Fruit fly (Drosophila melanogaster) whole organism, embryonic: ENCODE measurements around the gene CG14043.
A peak's percentile ranks its signal among the peaks of the same experiment; 100 is the strongest.

ENCODE experiments used
- Blimp-1 ChIP-seq: fragments of 200-800 bp; sonication (Bioruptor generic); optimal IDR thresholded peaks from 3 replicates; lab custom pipeline; 2018; ENCODE audit warnings: missing biosample characterization, missing genetic modification characterization, mild to moderate bottlenecking, moderate library complexity, missing genetic modification reagents
- CG10209 ChIP-seq: fragments of 200-800 bp; sonication (Bioruptor generic); optimal IDR thresholded peaks from 3 replicates; lab custom pipeline; 2017; ENCODE audit warnings: missing biosample characterization, mild to moderate bottlenecking, missing genetic modification characterization, missing genetic modification reagents
- CG11398 ChIP-seq: fragments of 200-800 bp; sonication (Bioruptor generic); optimal IDR thresholded peaks from 2 replicates; lab custom pipeline; 2016; ENCODE audit warnings: missing biosample characterization, missing genetic modification characterization
- CG15514 ChIP-seq: fragments of 200-800 bp; sonication (Bioruptor generic); optimal IDR thresholded peaks from 3 replicates; lab custom pipeline; 2017; ENCODE audit warnings: missing biosample characterization, missing genetic modification characterization, mild to moderate bottlenecking, moderate library complexity, missing genetic modification reagents
- CG17186 ChIP-seq: fragments of 200-800 bp; sonication (Bioruptor generic); optimal IDR thresholded peaks from 3 replicates; lab custom pipeline; 2017; ENCODE audit warnings: missing biosample characterization, missing genetic modification reagents, missing genetic modification characterization
- CG33557 ChIP-seq: fragments of 200-800 bp; sonication (Bioruptor generic); optimal IDR thresholded peaks from 2 replicates; lab custom pipeline; 2019; ENCODE audit warnings: missing biosample characterization, mild to moderate bottlenecking, missing genetic modification characterization, moderate library complexity
- CG6175 ChIP-seq: fragments of 200-800 bp; sonication (Bioruptor generic); IDR thresholded peaks from 3 replicates; pipeline ENCODE4 v1.3.6; 2022; ENCODE audit warnings: missing biosample characterization, missing genetic modification characterization
- CG6654 ChIP-seq: fragments of 200-800 bp; sonication (Bioruptor generic); optimal IDR thresholded peaks from 2 replicates; lab custom pipeline; 2017; ENCODE audit warnings: missing biosample characterization, mild to moderate bottlenecking, missing genetic modification characterization
- CG9797 ChIP-seq: fragments of 200-800 bp; sonication (Bioruptor generic); optimal IDR thresholded peaks from 3 replicates; lab custom pipeline; 2018; ENCODE audit warnings: missing biosample characterization, mild to moderate bottlenecking, missing genetic modification characterization
- CG9932 ChIP-seq: fragments of 200-800 bp; sonication (Bioruptor generic); IDR thresholded peaks from 2 replicates; pipeline ENCODE4 v1.3.6; 2022; ENCODE audit warnings: missing biosample characterization, missing genetic modification characterization
- D19A ChIP-seq: fragments of 200-800 bp; optimal IDR thresholded peaks from 3 replicates; lab custom pipeline; 2019; ENCODE audit warnings: missing biosample characterization, mild to moderate bottlenecking, missing genetic modification characterization, moderate library complexity
- Dad ChIP-seq: fragments of 200-800 bp; sonication (Bioruptor generic); optimal IDR thresholded peaks from 3 replicates; lab custom pipeline; 2016; ENCODE audit warnings: missing biosample characterization, missing genetic modification characterization
- GATAe ChIP-seq: fragments of 200-800 bp; sonication (Bioruptor generic); conservative IDR thresholded peaks from 2 replicates; pipeline ENCODE4 v1.3.6; 2022; ENCODE audit warnings: missing biosample characterization, missing genetic modification characterization
- Gsc ChIP-seq: fragments of 200-800 bp; sonication (Bioruptor generic); IDR thresholded peaks from 2 replicates; pipeline ENCODE4 v1.3.6; 2022; ENCODE audit warnings: missing biosample characterization, missing genetic modification characterization
- Gug ChIP-seq: fragments of 200-800 bp; sonication (Bioruptor generic); IDR thresholded peaks from 4 replicates; pipeline ENCODE4 v1.3.6; 2022; ENCODE audit warnings: missing biosample characterization, missing genetic modification characterization
- H15 ChIP-seq: fragments of 200-800 bp; sonication (Bioruptor generic); IDR thresholded peaks from 3 replicates; pipeline ENCODE4 v1.3.6; 2022; ENCODE audit warnings: missing biosample characterization, missing genetic modification characterization
- Lhr ChIP-seq: fragments of 200-800 bp; sonication (Bioruptor generic); optimal IDR thresholded peaks from 3 replicates; lab custom pipeline; 2017; ENCODE audit warnings: mild to moderate bottlenecking, missing biosample characterization, missing genetic modification reagents, missing genetic modification characterization
- Optix ChIP-seq: fragments of 200-800 bp; sonication (Bioruptor generic); IDR thresholded peaks from 3 replicates; pipeline ENCODE4 v1.3.6; 2022; ENCODE audit warnings: missing biosample characterization, missing genetic modification characterization
- PHDP ChIP-seq: fragments of 200-800 bp; sonication (Bioruptor generic); optimal IDR thresholded peaks from 3 replicates; lab custom pipeline; 2018; ENCODE audit warnings: missing biosample characterization, mild to moderate bottlenecking, missing genetic modification characterization, moderate library complexity
- Trl ChIP-seq, 3 experiments: fragments of >200 bp in 2 of 3; fragments of 200-800 bp in 1 of 3; sonication (Bioruptor generic) in 1 of 3; optimal IDR thresholded peaks; 2 replicates in 1 of 3; 3 replicates in 2 of 3; lab custom pipeline; 2016 to 2017; ENCODE audit warnings: missing biosample characterization in 1 of 3, missing genetic modification characterization in 1 of 3
- aop ChIP-seq: fragments of 200-800 bp; sonication (Bioruptor generic); IDR thresholded peaks from 2 replicates; pipeline ENCODE4 v1.3.6; 2022; ENCODE audit warnings: missing biosample characterization, missing genetic modification characterization
- bbx ChIP-seq: fragments of 200-800 bp; sonication (Bioruptor generic); IDR thresholded peaks from 2 replicates; pipeline ENCODE4 v1.3.6; 2022; ENCODE audit warnings: missing biosample characterization, missing genetic modification characterization; ENCODE audit not compliant: partially characterized antibody
- cato ChIP-seq: fragments of 200-800 bp; sonication (Bioruptor generic); optimal IDR thresholded peaks from 2 replicates; lab custom pipeline; 2016; ENCODE audit warnings: missing biosample characterization, missing genetic modification characterization, borderline replicate concordance
- ci ChIP-seq: fragments of 200-800 bp; sonication (Bioruptor generic); IDR thresholded peaks from 3 replicates; pipeline ENCODE4 v1.3.6; 2022; ENCODE audit warnings: missing biosample characterization, missing genetic modification characterization
- eve ChIP-seq, 2 experiments: fragments of >200 bp; optimal IDR thresholded peaks; 2 replicates each; lab custom pipeline; 2017; ENCODE audit warnings: missing biosample characterization in 2 of 2, missing genetic modification characterization in 2 of 2
- exex ChIP-seq: fragments of 200-800 bp; sonication (Bioruptor generic); optimal IDR thresholded peaks from 4 replicates; lab custom pipeline; 2018; ENCODE audit warnings: missing biosample characterization, mild to moderate bottlenecking, missing genetic modification characterization, moderate library complexity
- gcm ChIP-seq: fragments of 200-800 bp; sonication (Bioruptor generic); optimal IDR thresholded peaks from 2 replicates; lab custom pipeline; 2019; ENCODE audit warnings: missing biosample characterization, mild to moderate bottlenecking, missing genetic modification characterization, moderate library complexity
- gem ChIP-seq: fragments of 200-800 bp; sonication (Bioruptor generic); optimal IDR thresholded peaks from 2 replicates; lab custom pipeline; 2019; ENCODE audit warnings: missing biosample characterization, mild to moderate bottlenecking, missing genetic modification characterization, moderate library complexity
- ken ChIP-seq: fragments of 200-800 bp; sonication (Bioruptor generic); IDR thresholded peaks from 3 replicates; pipeline ENCODE4 v1.3.6; 2022; ENCODE audit warnings: missing biosample characterization, missing genetic modification characterization
- lab ChIP-seq: fragments of 200-800 bp; sonication (Bioruptor generic); optimal IDR thresholded peaks from 3 replicates; lab custom pipeline; 2017; ENCODE audit warnings: missing biosample characterization, missing genetic modification characterization, mild to moderate bottlenecking, moderate library complexity, missing genetic modification reagents
- mirr ChIP-seq: fragments of 200-800 bp; sonication (Bioruptor generic); optimal IDR thresholded peaks from 3 replicates; lab custom pipeline; 2018; ENCODE audit warnings: missing biosample characterization, mild to moderate bottlenecking, missing genetic modification characterization
- pan ChIP-seq, 4 experiments: fragments of >200 bp in 3 of 4; fragments of 200-800 bp in 1 of 4; sonication (Bioruptor generic) in 1 of 4; optimal IDR thresholded peaks in 3 of 4; IDR thresholded peaks in 1 of 4; 2 replicates each; pipeline versions ENCODE4 v1.3.6 to Lab custom; 2017 to 2022; ENCODE audit warnings: missing biosample characterization in 2 of 4, missing genetic modification characterization in 2 of 4, mixed read lengths in 1 of 4
- peb ChIP-seq: fragments of 200-800 bp; sonication (Bioruptor generic); IDR thresholded peaks from 2 replicates; pipeline ENCODE4 v1.3.6; 2022; ENCODE audit warnings: missing biosample characterization, missing genetic modification characterization
- pfk ChIP-seq: fragments of 200-800 bp; sonication (Bioruptor generic); optimal IDR thresholded peaks from 2 replicates; lab custom pipeline; 2018; ENCODE audit warnings: missing biosample characterization, mild to moderate bottlenecking, missing genetic modification characterization, moderate library complexity
- pros ChIP-seq: fragments of 200-800 bp; sonication (Bioruptor generic); optimal IDR thresholded peaks from 3 replicates; lab custom pipeline; 2019; ENCODE audit warnings: missing biosample characterization, mild to moderate bottlenecking, missing genetic modification characterization, moderate library complexity
- rib ChIP-seq: fragments of 200-800 bp; sonication (Bioruptor generic); IDR thresholded peaks from 2 replicates; pipeline ENCODE4 v1.3.6; 2022; ENCODE audit warnings: missing biosample characterization, missing genetic modification characterization
- sc ChIP-seq, 3 experiments: fragments of >200 bp in 2 of 3; fragments of 200-800 bp in 1 of 3; sonication (Bioruptor generic) in 1 of 3; optimal IDR thresholded peaks; 2 replicates in 2 of 3; 3 replicates in 1 of 3; lab custom pipeline; 2017; ENCODE audit warnings: mild to moderate bottlenecking in 1 of 3, missing biosample characterization in 1 of 3, missing genetic modification characterization in 1 of 3, missing genetic modification reagents in 1 of 3
- sd ChIP-seq: fragments of 200-800 bp; sonication (Bioruptor generic); optimal IDR thresholded peaks from 3 replicates; lab custom pipeline; 2018; ENCODE audit warnings: missing biosample characterization, mild to moderate bottlenecking, missing genetic modification characterization, moderate library complexity
- sqz ChIP-seq: fragments of 200-800 bp; sonication (Bioruptor generic); optimal IDR thresholded peaks from 3 replicates; lab custom pipeline; 2018; ENCODE audit warnings: missing biosample characterization, mild to moderate bottlenecking, missing genetic modification characterization
- stwl ChIP-seq: fragments of 200-800 bp; sonication (Bioruptor generic); optimal IDR thresholded peaks from 3 replicates; lab custom pipeline; 2018; ENCODE audit warnings: missing biosample characterization, mild to moderate bottlenecking, missing genetic modification characterization, moderate library complexity
- sug ChIP-seq: fragments of 200-800 bp; optimal IDR thresholded peaks from 2 replicates; lab custom pipeline; 2019; ENCODE audit warnings: missing biosample characterization, mild to moderate bottlenecking, missing genetic modification characterization, moderate library complexity
- tin ChIP-seq: fragments of 200-800 bp; sonication (Bioruptor generic); optimal IDR thresholded peaks from 3 replicates; lab custom pipeline; 2016; ENCODE audit warnings: missing biosample characterization, missing genetic modification characterization
- wor ChIP-seq: fragments of 200-800 bp; sonication (Bioruptor generic); IDR thresholded peaks from 2 replicates; pipeline ENCODE4 v1.3.6; 2022; ENCODE audit warnings: missing biosample characterization, missing genetic modification characterization
- zf30C ChIP-seq: fragments of 200-800 bp; sonication (Bioruptor generic); optimal IDR thresholded peaks from 3 replicates; lab custom pipeline; 2018; ENCODE audit warnings: missing biosample characterization, mild to moderate bottlenecking, missing genetic modification characterization

The CG14043 gene

DNA sequence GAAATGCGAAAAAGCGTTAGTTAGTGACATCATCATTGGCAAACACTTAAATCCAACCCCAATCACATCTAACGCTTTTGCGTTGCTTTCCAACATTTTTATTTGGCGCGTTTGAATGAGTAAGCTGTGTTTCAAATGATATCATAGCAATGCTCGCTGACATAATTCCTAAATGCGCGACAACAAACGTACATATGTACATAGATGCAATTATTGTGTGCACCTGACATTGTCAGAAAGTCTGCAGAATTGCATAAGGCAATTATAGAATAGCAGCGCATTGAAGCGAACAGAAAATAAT, 26.7 kb downstream of the CG14043 start (continued):
- TF ChIP-seq ci (GFP tag; lab: Robert Waterston, UW) = no peak
- TF ChIP-seq Lhr (GFP tag; lab: Kevin White, UChicago) = no peak
- TF ChIP-seq tin (GFP tag; lab: Kevin White, UChicago) = no peak
- TF ChIP-seq cato (GFP tag; lab: Kevin White, UChicago) = no peak
- no peak for TF ChIP-seq ken (GFP tag; lab: Robert Waterston, UW)
- no peak for TF ChIP-seq Dad (GFP tag; lab: Kevin White, UChicago)
- TF ChIP-seq sc (optimal IDR thresholded peaks at IDR 0.05; lab: Kevin White, UChicago) = no peak
- no peak for TF ChIP-seq sc (GFP tag; optimal IDR thresholded peaks at IDR 0.05; lab: Kevin White, UChicago)
- TF ChIP-seq CG9797 = no peak
- TF ChIP-seq CG33557 (GFP tag; lab: Kevin White, UChicago) = no peak
- TF ChIP-seq Gug (GFP tag; lab: Robert Waterston, UW) = no peak
- TF ChIP-seq PHDP (tag; lab: Kevin White, UChicago) = no peak
- no peak for TF ChIP-seq H15
- TF ChIP-seq CG15514 (GFP tag; lab: Kevin White, UChicago) = no peak

DNA sequence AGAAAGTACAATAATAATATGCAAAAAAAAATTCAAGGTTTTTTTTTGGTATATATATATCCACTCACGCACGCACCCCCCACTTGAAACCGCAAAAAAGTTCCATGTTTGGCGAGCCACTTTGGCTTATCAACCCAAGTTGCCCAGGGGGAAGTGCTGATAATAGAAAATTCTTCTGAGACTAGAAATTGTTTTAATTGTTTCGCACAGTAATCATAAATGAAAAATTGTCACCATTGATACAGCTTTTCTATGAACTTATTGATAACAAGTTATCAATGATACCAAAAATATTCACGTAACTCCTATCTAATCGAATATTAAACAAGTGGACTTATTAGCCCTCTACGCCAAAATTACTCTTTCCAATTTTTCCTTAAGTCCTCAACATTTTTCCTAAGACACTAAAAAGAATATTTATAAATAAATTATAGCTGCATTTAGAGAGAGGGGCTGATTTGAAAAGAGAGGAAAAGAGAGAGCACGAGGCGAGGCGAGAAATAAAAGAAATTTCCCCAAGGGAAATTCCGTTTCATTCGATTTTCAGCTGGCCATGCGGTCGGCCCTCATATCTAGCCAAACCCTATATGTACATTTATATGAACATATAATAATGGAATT, 27.2 kb downstream of the CG14043 start:
- peak; percentile 95 for TF ChIP-seq exex (tag; lab: Kevin White, UChicago)
- no peak for TF ChIP-seq lab (GFP tag; lab: Kevin White, UChicago)
- TF ChIP-seq Optix = no peak
- TF ChIP-seq sd (tag; lab: Kevin White, UChicago) = peak; percentile 63
- TF ChIP-seq eve (GFP tag; optimal IDR thresholded peaks at IDR 0.05; lab: Kevin White, UChicago) = peak in 1 of 2 experiments; percentile 37
- no peak for TF ChIP-seq CG6654 (GFP tag; lab: Kevin White, UChicago)
- peak; percentile 40 for TF ChIP-seq sug (tag; lab: Kevin White, UChicago)
- TF ChIP-seq gem (tag; lab: Kevin White, UChicago) = no peak
- TF ChIP-seq GATAe = 0 out of 2 replicates have a peak, but pooled peaks have one; percentile 29
- TF ChIP-seq pros (GFP tag; lab: Kevin White, UChicago) = peak; percentile 51
- peak; percentile 23 to 55 for TF ChIP-seq Trl (optimal IDR thresholded peaks at IDR 0.05; lab: Kevin White, UChicago)
- no peak for TF ChIP-seq Trl (GFP tag; optimal IDR thresholded peaks at IDR 0.05; lab: Kevin White, UChicago)
- peak; percentile 86 for TF ChIP-seq D19A (tag; lab: Kevin White, UChicago)
- TF ChIP-seq CG11398 (GFP tag; lab: Kevin White, UChicago) = no peak
- peak; percentile 47 for TF ChIP-seq mirr (GFP tag; lab: Kevin White, UChicago)
- peak; percentile 46 for TF ChIP-seq gcm (GFP tag; lab: Kevin White, UChicago)
- no peak for TF ChIP-seq stwl (tag; lab: Kevin White, UChicago)
- no peak for TF ChIP-seq zf30C (GFP tag; lab: Kevin White, UChicago)

DNA sequence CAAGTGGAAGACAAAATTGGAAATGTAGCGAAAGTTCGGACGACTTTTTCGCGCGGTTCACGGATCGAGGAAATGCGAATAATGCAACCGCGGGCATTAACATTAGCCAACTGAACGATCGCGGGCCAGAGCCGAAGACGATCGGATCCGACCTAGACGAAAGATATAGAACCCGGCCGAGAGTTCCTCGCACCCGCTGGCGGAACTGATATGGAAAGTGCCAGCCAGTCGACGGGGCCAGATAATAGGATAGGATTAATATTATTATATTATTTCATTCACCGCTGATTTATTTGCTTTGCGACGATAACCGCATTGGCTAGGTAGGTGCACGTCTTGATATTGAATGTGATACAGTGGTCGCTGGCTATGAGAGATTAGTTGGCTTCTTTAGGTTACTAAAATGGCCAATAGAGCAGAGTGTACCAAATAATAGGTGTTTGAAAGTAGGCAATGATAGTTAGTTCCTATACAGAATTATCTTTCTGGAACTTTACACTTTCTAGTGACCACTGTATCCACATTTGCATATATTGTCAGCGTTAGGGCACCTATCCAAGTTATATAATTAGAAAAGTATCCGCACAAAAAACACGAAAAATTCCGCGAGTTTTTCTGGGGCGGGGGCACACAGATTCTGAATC, 28.0 kb downstream of the CG14043 start:
- TF ChIP-seq Gsc (0 out of 2 replicates have a peak, but pooled peaks have one; percentile 33), pros (GFP tag; lab: Kevin White, UChicago) (no peak), pfk (GFP tag; lab: Kevin White, UChicago) (no peak), wor (peak; percentile 19; the same call in 1 of the 2 replicates), bbx (GFP tag; lab: Robert Waterston, UW) (no peak), sc (optimal IDR thresholded peaks at IDR 0.05; lab: Kevin White, UChicago) (no peak), sc (GFP tag; optimal IDR thresholded peaks at IDR 0.05; lab: Kevin White, UChicago) (peak; percentile 57), CG6175 (GFP tag; lab: Robert Waterston, UW) (0 out of 3 replicates have a peak, but pooled peaks have one; percentile 48), rib (GFP tag; lab: Robert Waterston, UW) (peak; percentile 56; the same call in 1 of the 2 replicates), Blimp-1 (peak; percentile 62), CG9932 (GFP tag; lab: Robert Waterston, UW) (peak; percentile 73), CG10209 (GFP tag; lab: Kevin White, UChicago) (peak; percentile 72), peb (GFP tag; lab: Robert Waterston, UW) (no peak), pan (optimal IDR thresholded peaks at IDR 0.05; lab: Kevin White, UChicago) (no peak), pan (GFP tag; optimal IDR thresholded peaks at IDR 0.05 in 1 of 2, IDR thresholded peaks at IDR 0.05 in 1 of 2) (peak in 1 of 2 experiments; percentile 73), GATAe (0 out of 2 replicates have a peak, but pooled peaks have one; percentile 34), sqz (GFP tag; lab: Kevin White, UChicago) (peak; percentile 21), CG17186 (GFP tag; lab: Kevin White, UChicago) (no peak), aop (GFP tag; lab: Robert Waterston, UW) (0 out of 2 replicates have a peak, but pooled peaks have one; percentile 23)
